Fruit fly (Drosophila melanogaster): Measurements from ENCODE around the gene CG1695.

The CG1695 gene

dm6 chrX:20394066-20394913, 39.5 kb upstream of the CG1695 start, which contains the start of gene HERC2 (continued):
- TF ChIP-seq CG6276 (GFP tag; optimal IDR thresholded peaks at IDR 0.05): no peak
- no peak for TF ChIP-seq fd59A (GFP tag; optimal IDR thresholded peaks at IDR 0.05)
- peak; percentile 61 for TF ChIP-seq Met (GFP tag; optimal IDR thresholded peaks at IDR 0.05)
- peak; percentile 74 for TF ChIP-seq eg (GFP tag; IDR thresholded peaks at IDR 0.05)
- no peak for TF ChIP-seq CG9139 (GFP tag; optimal IDR thresholded peaks at IDR 0.05)
- TF ChIP-seq Sox15 (GFP tag; optimal IDR thresholded peaks at IDR 0.05): peak; percentile 15
- no peak for TF ChIP-seq CG10669 (GFP tag; optimal IDR thresholded peaks at IDR 0.05)
- TF ChIP-seq Sox102F (GFP tag; optimal IDR thresholded peaks at IDR 0.05): peak; percentile 40
- TF ChIP-seq CG8632 (GFP tag; optimal IDR thresholded peaks at IDR 0.05): peak; percentile 7
- TF ChIP-seq CG11762 (GFP tag; optimal IDR thresholded peaks at IDR 0.05; ENCODE audit: insufficient read depth): no peak
- TF ChIP-seq net (GFP tag; optimal IDR thresholded peaks at IDR 0.05): no peak
- peak; percentile 59 for TF ChIP-seq lz (GFP tag; optimal IDR thresholded peaks at IDR 0.05)
- TF ChIP-seq achi (GFP tag; optimal IDR thresholded peaks at IDR 0.05): no peak

- TF ChIP-seq CG6163 (GFP tag; IDR thresholded peaks at IDR 0.05): no peak
- no peak for TF ChIP-seq Lpt (GFP tag; optimal IDR thresholded peaks at IDR 0.05)
- TF ChIP-seq fd85E (GFP tag; optimal IDR thresholded peaks at IDR 0.05): no peak
- no peak for TF ChIP-seq CG6854 (GFP tag; optimal IDR thresholded peaks at IDR 0.05)
- no peak for TF ChIP-seq Met (GFP tag; optimal IDR thresholded peaks at IDR 0.05)
- no peak for TF ChIP-seq dac (GFP tag; optimal IDR thresholded peaks at IDR 0.05)
- no peak for TF ChIP-seq Sox102F (GFP tag; optimal IDR thresholded peaks at IDR 0.05)
- no peak for TF ChIP-seq fkh (GFP tag; optimal IDR thresholded peaks at IDR 0.05)
These were observed 22.1 kb upstream of the CG1695 start for dm6 chrX:20411635-20412034.

- TF ChIP-seq CG6276 (GFP tag; optimal IDR thresholded peaks at IDR 0.05): no peak
- no peak for TF ChIP-seq CG8632 (GFP tag; optimal IDR thresholded peaks at IDR 0.05)
- TF ChIP-seq CG6854 (GFP tag; optimal IDR thresholded peaks at IDR 0.05): no peak
- no peak for TF ChIP-seq CG3919 (GFP tag; optimal IDR thresholded peaks at IDR 0.05)
- no peak for TF ChIP-seq acj6 (GFP tag; optimal IDR thresholded peaks at IDR 0.05)
- TF ChIP-seq svp (GFP tag): no peak
- no peak for TF ChIP-seq Lpt (GFP tag; optimal IDR thresholded peaks at IDR 0.05)
- TF ChIP-seq CG16779 (tag; optimal IDR thresholded peaks at IDR 0.05): no peak
- no peak for TF ChIP-seq CG6792 (GFP tag; optimal IDR thresholded peaks at IDR 0.05)
- no peak for TF ChIP-seq CG3032 (tag; optimal IDR thresholded peaks at IDR 0.05)
- TF ChIP-seq CG7368 (GFP tag; optimal IDR thresholded peaks at IDR 0.05): no peak
- TF ChIP-seq Ets96B (tag; optimal IDR thresholded peaks at IDR 0.05): no peak
- TF ChIP-seq CG11902 (GFP tag; optimal IDR thresholded peaks at IDR 0.05): no peak
- TF ChIP-seq cyc (GFP tag; optimal IDR thresholded peaks at IDR 0.05): no peak
- TF ChIP-seq CG11762 (GFP tag; optimal IDR thresholded peaks at IDR 0.05; ENCODE audit: insufficient read depth): no peak
These were observed 20.3 kb upstream of the CG1695 start, which contains the start of gene CG15459 for dm6 chrX:20413481-20413880. CG15459 (minus strand) TSS chrX:20413581.

dm6 chrX:20414099-20414498, 19.7 kb upstream of the CG1695 start, which contains the start of gene CG15458:
CG15458 (minus strand) TSS chrX:20414199.
- TF ChIP-seq Hr4 (GFP tag; optimal IDR thresholded peaks at IDR 0.05): no peak
- no peak for TF ChIP-seq net (GFP tag; optimal IDR thresholded peaks at IDR 0.05)
- TF ChIP-seq CG16779 (tag; optimal IDR thresholded peaks at IDR 0.05): no peak
- TF ChIP-seq eg (GFP tag; IDR thresholded peaks at IDR 0.05): no peak
- no peak for TF ChIP-seq CG11762 (GFP tag; optimal IDR thresholded peaks at IDR 0.05; ENCODE audit: insufficient read depth)
- TF ChIP-seq CG6808 (GFP tag; optimal IDR thresholded peaks at IDR 0.05): no peak
- no peak for TF ChIP-seq Gug (GFP tag; IDR thresholded peaks at IDR 0.05)
- TF ChIP-seq CG3919 (GFP tag; optimal IDR thresholded peaks at IDR 0.05): no peak
- no peak for TF ChIP-seq fd59A (GFP tag; optimal IDR thresholded peaks at IDR 0.05)
- no peak for TF ChIP-seq CG6163 (GFP tag; IDR thresholded peaks at IDR 0.05)
- no peak for TF ChIP-seq CG31627 (GFP tag; optimal IDR thresholded peaks at IDR 0.05)
- no peak for TF ChIP-seq Sox14 (GFP tag; optimal IDR thresholded peaks at IDR 0.05)

Measured in whole organism, prepupa.